Worm (Caenorhabditis elegans) whole organism, L1 larva: ENCODE measurements around the gene dmd-10.

Experiments used
- C04F5.9 ChIP-seq: sonication (generic microtip); optimal IDR thresholded peaks from 2 replicates; lab custom pipeline; 2016; ENCODE audit warnings: missing genetic modification characterization, missing compliant biosample characterization
- C16A3.4 ChIP-seq: fragments of 150-350 bp; optimal IDR thresholded peaks from 2 replicates; lab custom pipeline; 2014; ENCODE audit warnings: missing biosample characterization, missing genetic modification characterization
- C34B4.2 ChIP-seq: sonication (generic microtip); optimal IDR thresholded peaks from 2 replicates; lab custom pipeline; 2017; ENCODE audit warnings: mild to moderate bottlenecking, missing genetic modification characterization, missing compliant biosample characterization
- aha-1 ChIP-seq: fragments of 150-350 bp; optimal IDR thresholded peaks from 2 replicates; lab custom pipeline; 2014; ENCODE audit warnings: missing biosample characterization, missing genetic modification characterization
- ceh-63 ChIP-seq: fragments of 200-800 bp; sonication (Bioruptor generic); optimal IDR thresholded peaks from 2 replicates; lab custom pipeline; 2018; ENCODE audit warnings: mild to moderate bottlenecking, missing genetic modification characterization, missing compliant biosample characterization
- ceh-8 ChIP-seq: fragments of 200-800 bp; sonication (Bioruptor generic); optimal IDR thresholded peaks from 2 replicates; lab custom pipeline; 2018; ENCODE audit warnings: mild to moderate bottlenecking, missing genetic modification characterization, moderate library complexity, missing compliant biosample characterization
- ceh-82 ChIP-seq, 3 experiments: fragments of 150-350 bp in 1 of 3; sonication (generic microtip) in 2 of 3; optimal IDR thresholded peaks; 2 replicates each; lab custom pipeline; 2014 to 2017; ENCODE audit warnings: missing biosample characterization in 3 of 3, missing genetic modification characterization in 3 of 3
- ceh-88 ChIP-seq: fragments of 200-800 bp; sonication (Bioruptor generic); IDR thresholded peaks from 2 replicates; pipeline ENCODE4 v1.3.6; 2022; ENCODE audit warnings: missing genetic modification characterization, missing compliant biosample characterization
- ces-1 ChIP-seq: fragments of 150-350 bp; optimal IDR thresholded peaks from 2 replicates; lab custom pipeline; 2014; ENCODE audit warnings: missing biosample characterization, missing genetic modification reagents, missing genetic modification characterization
- dpl-1 ChIP-seq, 3 experiments: fragments of 150-350 bp in 2 of 3; sonication (generic microtip) in 1 of 3; optimal IDR thresholded peaks; 2 replicates each; lab custom pipeline; 2014 to 2017; ENCODE audit warnings: missing biosample characterization in 3 of 3, missing genetic modification characterization in 3 of 3, missing genetic modification reagents in 3 of 3
- efl-1 ChIP-seq, 4 experiments: fragments of 150-350 bp; optimal IDR thresholded peaks in 3 of 4; peaks in 1 of 4; 1 replicate in 1 of 4; 2 replicates in 3 of 4; lab custom pipeline; 2014; ENCODE audit warnings: missing biosample characterization in 2 of 4, missing genetic modification characterization in 2 of 4, missing genetic modification reagents in 2 of 4
- efl-3 ChIP-seq: fragments of 200-800 bp; sonication (Bioruptor generic); optimal IDR thresholded peaks from 2 replicates; lab custom pipeline; 2018; ENCODE audit warnings: mild to moderate bottlenecking, missing genetic modification characterization, missing compliant biosample characterization
- egl-13 ChIP-seq: sonication (generic microtip); optimal IDR thresholded peaks from 2 replicates; lab custom pipeline; 2016; ENCODE audit warnings: missing genotype, missing genetic modification reagents, missing genetic modification characterization, missing compliant biosample characterization
- egl-27 ChIP-seq, 2 experiments: fragments of 150-350 bp in 1 of 2; sonication (generic microtip); optimal IDR thresholded peaks; 3 replicates each; lab custom pipeline; 2017 to 2018; ENCODE audit warnings: missing biosample characterization in 2 of 2, missing genetic modification characterization in 2 of 2, missing genetic modification reagents in 2 of 2
- elt-2 ChIP-seq: sonication (generic microtip); optimal IDR thresholded peaks from 2 replicates; lab custom pipeline; 2016; ENCODE audit warnings: missing genetic modification characterization, mild to moderate bottlenecking, inconsistent platforms, missing compliant biosample characterization, missing genetic modification reagents
- elt-3 ChIP-seq, 6 experiments: fragments of 150-350 bp in 1 of 6; sonication (generic microtip); optimal IDR thresholded peaks; 2 replicates each; lab custom pipeline; 2017 to 2018; ENCODE audit warnings: missing biosample characterization in 6 of 6, missing genetic modification characterization in 6 of 6, inconsistent platforms in 1 of 6
- ets-5 ChIP-seq: fragments of 200-800 bp; sonication (Bioruptor generic); IDR thresholded peaks from 2 replicates; pipeline ENCODE4 v1.3.6; 2022; ENCODE audit warnings: missing genetic modification characterization, missing compliant biosample characterization
- fkh-10 ChIP-seq: sonication (generic microtip); optimal IDR thresholded peaks from 2 replicates; lab custom pipeline; 2017; ENCODE audit warnings: missing biosample characterization, missing genetic modification reagents, missing genetic modification characterization
- fkh-4 ChIP-seq: sonication (generic microtip); optimal IDR thresholded peaks from 2 replicates; lab custom pipeline; 2016; ENCODE audit warnings: missing compliant biosample characterization, missing genetic modification characterization, borderline replicate concordance
- fkh-8 ChIP-seq: sonication (generic microtip); optimal IDR thresholded peaks from 2 replicates; lab custom pipeline; 2016; ENCODE audit warnings: mild to moderate bottlenecking, missing genetic modification characterization, missing compliant biosample characterization
- grh-1 ChIP-seq: fragments of 200-800 bp; sonication (Bioruptor generic); IDR thresholded peaks from 2 replicates; pipeline ENCODE4 v1.3.6; 2022; ENCODE audit warnings: missing genetic modification reagents, missing genetic modification characterization, missing compliant biosample characterization
- hlh-17 ChIP-seq: fragments of 200-800 bp; sonication (Bioruptor generic); optimal IDR thresholded peaks from 2 replicates; lab custom pipeline; 2018; ENCODE audit warnings: missing genetic modification characterization, mild to moderate bottlenecking, missing compliant biosample characterization, moderate library complexity, borderline replicate concordance
- irx-1 ChIP-seq: sonication (generic microtip); optimal IDR thresholded peaks from 2 replicates; lab custom pipeline; 2016; ENCODE audit warnings: missing genetic modification characterization, missing compliant biosample characterization
- jun-1 ChIP-seq: fragments of 150-350 bp; optimal IDR thresholded peaks from 2 replicates; lab custom pipeline; 2014; ENCODE audit warnings: missing biosample characterization, missing genetic modification reagents, missing genetic modification characterization
- lin-15B ChIP-seq: fragments of 150-350 bp; sonication (generic microtip); optimal IDR thresholded peaks from 3 replicates; lab custom pipeline; 2014; ENCODE audit warnings: missing biosample characterization, missing genetic modification characterization
- lin-35 ChIP-seq, 2 experiments: fragments of 150-350 bp; optimal IDR thresholded peaks; 2 replicates each; lab custom pipeline; 2014; ENCODE audit warnings: missing biosample characterization in 2 of 2, missing genetic modification characterization in 2 of 2, missing genetic modification reagents in 2 of 2
- lin-39 ChIP-seq: fragments of 150-350 bp; optimal IDR thresholded peaks from 2 replicates; lab custom pipeline; 2014; ENCODE audit warnings: missing biosample characterization, missing genetic modification reagents, missing genetic modification characterization
- lir-3 ChIP-seq: sonication (generic microtip); optimal IDR thresholded peaks from 2 replicates; lab custom pipeline; 2016; ENCODE audit warnings: mild to moderate bottlenecking, missing genetic modification characterization, moderate library complexity, missing compliant biosample characterization; ENCODE audit not compliant: poor library complexity
- lsy-2 ChIP-seq, 2 experiments: fragments of 150-350 bp; optimal IDR thresholded peaks; 2 replicates each; lab custom pipeline; 2014; ENCODE audit warnings: missing biosample characterization in 2 of 2, missing genetic modification characterization in 2 of 2
- mef-2 ChIP-seq: fragments of 150-350 bp; optimal IDR thresholded peaks from 2 replicates; lab custom pipeline; 2014; ENCODE audit warnings: missing biosample characterization, missing genetic modification characterization
- nhr-19 ChIP-seq: fragments of 200-800 bp; sonication (Bioruptor generic); conservative IDR thresholded peaks from 2 replicates; pipeline ENCODE4 v1.3.6; 2022; ENCODE audit warnings: missing genetic modification characterization, missing compliant biosample characterization
- nhr-20 ChIP-seq: sonication (generic microtip); optimal IDR thresholded peaks from 2 replicates; lab custom pipeline; 2016; ENCODE audit warnings: mild to moderate bottlenecking, missing genetic modification characterization, missing compliant biosample characterization
- nhr-237 ChIP-seq: fragments of 150-350 bp; optimal IDR thresholded peaks from 2 replicates; lab custom pipeline; 2014; ENCODE audit warnings: missing biosample characterization, missing genetic modification characterization
- nhr-28 ChIP-seq: fragments of 150-350 bp; optimal IDR thresholded peaks from 2 replicates; lab custom pipeline; 2014; ENCODE audit warnings: missing biosample characterization, missing genetic modification characterization
- nhr-47 ChIP-seq: sonication (generic microtip); optimal IDR thresholded peaks from 2 replicates; lab custom pipeline; 2016; ENCODE audit warnings: mild to moderate bottlenecking, missing genetic modification characterization, moderate library complexity, missing compliant biosample characterization
- nhr-76 ChIP-seq: sonication (generic microtip); optimal IDR thresholded peaks from 2 replicates; lab custom pipeline; 2017; ENCODE audit warnings: missing biosample characterization, missing genetic modification characterization
- nhr-77 ChIP-seq: fragments of 150-350 bp; optimal IDR thresholded peaks from 2 replicates; lab custom pipeline; 2014; ENCODE audit warnings: missing biosample characterization, missing genetic modification characterization
- pag-3 ChIP-seq: sonication (generic microtip); optimal IDR thresholded peaks from 2 replicates; lab custom pipeline; 2017; ENCODE audit warnings: missing genetic modification characterization, mild to moderate bottlenecking, missing compliant biosample characterization, antibody characterized with exemption, borderline replicate concordance; ENCODE audit not compliant: insufficient read depth
- pax-3 ChIP-seq: fragments of 200-800 bp; sonication (Bioruptor generic); optimal IDR thresholded peaks from 2 replicates; lab custom pipeline; 2018; ENCODE audit warnings: mild to moderate bottlenecking, missing genetic modification characterization, moderate library complexity, missing compliant biosample characterization
- pqm-1 ChIP-seq: sonication (generic microtip); optimal IDR thresholded peaks from 3 replicates; lab custom pipeline; 2017; ENCODE audit warnings: missing biosample characterization, missing genetic modification characterization
- rnt-1 ChIP-seq: sonication (generic microtip); optimal IDR thresholded peaks from 2 replicates; lab custom pipeline; 2016; ENCODE audit warnings: mild to moderate bottlenecking, missing genetic modification characterization, moderate library complexity, missing compliant biosample characterization
- snpc-4 ChIP-seq: fragments of 150-350 bp; optimal IDR thresholded peaks from 2 replicates; lab custom pipeline; 2014; ENCODE audit warnings: missing biosample characterization, missing genetic modification characterization
- sptf-1 ChIP-seq: fragments of 150-350 bp; optimal IDR thresholded peaks from 2 replicates; lab custom pipeline; 2014; ENCODE audit warnings: missing biosample characterization, missing genetic modification characterization
- sup-37 ChIP-seq: fragments of 200-800 bp; sonication (Bioruptor generic); optimal IDR thresholded peaks from 2 replicates; lab custom pipeline; 2018; ENCODE audit warnings: mild to moderate bottlenecking, missing genetic modification characterization, missing compliant biosample characterization
- tbx-2 ChIP-seq: sonication (generic microtip); optimal IDR thresholded peaks from 2 replicates; lab custom pipeline; 2016; ENCODE audit warnings: missing genetic modification characterization, missing compliant biosample characterization
- tlp-1 ChIP-seq: fragments of 150-350 bp; optimal IDR thresholded peaks from 2 replicates; lab custom pipeline; 2014; ENCODE audit warnings: missing biosample characterization, missing genetic modification characterization
- unc-86 ChIP-seq: sonication (generic microtip); optimal IDR thresholded peaks from 2 replicates; lab custom pipeline; 2016; ENCODE audit warnings: missing genetic modification characterization, missing compliant biosample characterization
- vab-15 ChIP-seq: sonication (generic microtip); optimal IDR thresholded peaks from 2 replicates; lab custom pipeline; 2017; ENCODE audit warnings: missing genotype, mild to moderate bottlenecking, missing genetic modification characterization, missing compliant biosample characterization
- zag-1 ChIP-seq: fragments of 150-350 bp; optimal IDR thresholded peaks from 2 replicates; lab custom pipeline; 2014; ENCODE audit warnings: missing biosample characterization, missing genetic modification characterization
- zip-4 ChIP-seq: fragments of 200-800 bp; sonication (Bioruptor generic); optimal IDR thresholded peaks from 2 replicates; lab custom pipeline; 2018; ENCODE audit warnings: mild to moderate bottlenecking, missing genetic modification characterization, moderate library complexity, missing compliant biosample characterization
- ztf-11 ChIP-seq, 2 experiments: sonication (generic microtip); optimal IDR thresholded peaks; 2 replicates each; lab custom pipeline; 2016 to 2017; ENCODE audit warnings: missing genetic modification characterization in 2 of 2, missing biosample characterization in 1 of 2, missing compliant biosample characterization in 1 of 2

Gene dmd-10

DNA sequence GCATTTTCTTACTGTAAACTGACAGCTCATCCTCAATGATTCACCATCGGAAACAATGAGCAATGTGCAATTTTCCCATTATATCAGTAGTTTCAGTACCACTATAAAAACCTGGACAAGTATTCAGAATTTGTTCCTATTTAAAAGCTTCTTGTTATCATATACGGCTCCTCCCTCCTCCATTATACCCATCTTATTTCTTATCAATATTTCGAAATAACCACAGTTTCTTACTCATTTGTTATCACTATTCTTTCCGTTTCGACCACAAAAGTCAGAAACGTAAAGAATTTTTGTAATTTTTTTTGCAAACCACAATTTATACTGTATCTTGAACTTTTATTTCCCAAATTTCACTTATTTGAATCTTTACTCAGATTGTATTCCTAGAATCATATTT, 31.6 kb upstream of the dmd-10 start:
- TF ChIP-seq sup-37 (GFP tag; lab: Kevin White, UChicago) = no peak
- no peak for TF ChIP-seq lin-15B (tag; lab: Kevin White, UChicago)
- TF ChIP-seq pqm-1 (tag; lab: Kevin White, UChicago) = peak; percentile 59
- TF ChIP-seq lsy-2 (tag; optimal IDR thresholded peaks at IDR 0.05; lab: Kevin White, UChicago) = peak in 1 of 2 experiments; percentile 6
- TF ChIP-seq efl-3 (GFP tag; lab: Kevin White, UChicago) = no peak
- TF ChIP-seq jun-1 (tag; lab: Kevin White, UChicago) = peak; percentile 15
- TF ChIP-seq sptf-1 = no peak
- TF ChIP-seq fkh-10 (GFP tag; lab: Kevin White, UChicago) = no peak
- no peak for TF ChIP-seq dpl-1 (GFP tag; optimal IDR thresholded peaks at IDR 0.05; lab: Kevin White, UChicago)
- no peak for TF ChIP-seq fkh-4 (tag; lab: Kevin White, UChicago)
- no peak for TF ChIP-seq ceh-82 (tag; optimal IDR thresholded peaks at IDR 0.05; lab: Kevin White, UChicago)
- TF ChIP-seq ceh-88 = no peak
- TF ChIP-seq ceh-8 (GFP tag; lab: Kevin White, UChicago) = no peak
- no peak for TF ChIP-seq ets-5
- TF ChIP-seq lin-35 (GFP tag; optimal IDR thresholded peaks at IDR 0.05; lab: Kevin White, UChicago) = no peak
- no peak for TF ChIP-seq C04F5.9 (tag; lab: Kevin White, UChicago)
- TF ChIP-seq nhr-28 (tag; lab: Kevin White, UChicago) = no peak
- TF ChIP-seq C16A3.4 (tag; lab: Kevin White, UChicago) = no peak
- TF ChIP-seq vab-15 (tag; lab: Kevin White, UChicago) = no peak
- TF ChIP-seq lin-39 = no peak
- TF ChIP-seq nhr-20 = no peak
- TF ChIP-seq zip-4 (GFP tag; lab: Kevin White, UChicago) = no peak
- TF ChIP-seq rnt-1 (tag; lab: Kevin White, UChicago) = no peak
- no peak for TF ChIP-seq nhr-237
- TF ChIP-seq nhr-76 (tag; lab: Kevin White, UChicago) = no peak
- TF ChIP-seq hlh-17 (GFP tag; lab: Kevin White, UChicago) = no peak
- no peak for TF ChIP-seq egl-27 (tag; optimal IDR thresholded peaks at IDR 0.05; lab: Kevin White, UChicago)
- no peak for TF ChIP-seq lir-3 (tag; lab: Kevin White, UChicago)
- no peak for TF ChIP-seq snpc-4
- no peak for TF ChIP-seq C34B4.2 (tag; lab: Kevin White, UChicago)
- no peak for TF ChIP-seq irx-1 (tag; lab: Kevin White, UChicago)
- TF ChIP-seq fkh-8 (tag; lab: Kevin White, UChicago) = no peak
- TF ChIP-seq ceh-63 (GFP tag; lab: Kevin White, UChicago) = no peak
- no peak for TF ChIP-seq zag-1 (tag; lab: Kevin White, UChicago)
- TF ChIP-seq pax-3 (tag; lab: Kevin White, UChicago) = peak; percentile 80
- no peak for TF ChIP-seq efl-1 (optimal IDR thresholded peaks at IDR 0.05; lab: Kevin White, UChicago)
- no peak for TF ChIP-seq efl-1 (GFP tag; optimal IDR thresholded peaks at IDR 0.05 in 1 of 2; lab: Kevin White, UChicago)
- no peak for TF ChIP-seq mef-2 (tag; lab: Kevin White, UChicago)
- TF ChIP-seq tbx-2 (tag; lab: Kevin White, UChicago) = no peak
- TF ChIP-seq nhr-47 = no peak
- no peak for TF ChIP-seq ces-1 (GFP tag; lab: Kevin White, UChicago)
- TF ChIP-seq elt-2 = peak; percentile 96
- no peak for TF ChIP-seq nhr-19
- no peak for TF ChIP-seq egl-13 (tag; lab: Kevin White, UChicago)
- TF ChIP-seq tlp-1 (tag; lab: Kevin White, UChicago) = peak; percentile 37
- TF ChIP-seq grh-1 (GFP tag; lab: Robert Waterston, UW) = no peak
- TF ChIP-seq pag-3 (tag; lab: Kevin White, UChicago) = no peak
- TF ChIP-seq elt-3 (tag; optimal IDR thresholded peaks at IDR 0.05; lab: Kevin White, UChicago) = no peak
- no peak for TF ChIP-seq nhr-77 (tag; lab: Kevin White, UChicago)
- no peak for TF ChIP-seq unc-86
- no peak for TF ChIP-seq aha-1 (tag; lab: Kevin White, UChicago)
- TF ChIP-seq ztf-11 (tag; optimal IDR thresholded peaks at IDR 0.05; lab: Kevin White, UChicago) = no peak
